Fruit fly (Drosophila melanogaster): ENCODE data around the gene Sr-CIV.

Gene Sr-CIV

dm6 chr2L:3530186-3530832, 6.5 kb upstream of the Sr-CIV start, which contains the start of the genes Spindly and IFT57 (continued):
- no peak for TF ChIP-seq gsb (GFP tag; IDR thresholded peaks at IDR 0.05)
- TF ChIP-seq tin (GFP tag; optimal IDR thresholded peaks at IDR 0.05) = no peak
- TF ChIP-seq CG9932 (GFP tag; IDR thresholded peaks at IDR 0.05) = no peak
- TF ChIP-seq CG3995 (GFP tag; optimal IDR thresholded peaks at IDR 0.05) = no peak
- no peak for TF ChIP-seq CG17568 (GFP tag; optimal IDR thresholded peaks at IDR 0.05)
- no peak for TF ChIP-seq CG13424 (tag; optimal IDR thresholded peaks at IDR 0.05)
- TF ChIP-seq CG11247 (GFP tag; IDR thresholded peaks at IDR 0.05) = no peak
- TF ChIP-seq CG2116 (GFP tag; optimal IDR thresholded peaks at IDR 0.05) = peak; percentile 59
- peak; percentile 17; the same call in 1 of the 3 replicates for TF ChIP-seq CG14860 (GFP tag; IDR thresholded peaks at IDR 0.05; ENCODE audit: partially characterized antibody)
- no peak for TF ChIP-seq B-H1 (GFP tag; IDR thresholded peaks at IDR 0.05)
- peak; percentile 57 for TF ChIP-seq CG16813 (GFP tag; IDR thresholded peaks at IDR 0.05; ENCODE audit: partially characterized antibody)
- peak; percentile 62; the same call in 1 of the 4 replicates for TF ChIP-seq chinmo (GFP tag; IDR thresholded peaks at IDR 0.05; ENCODE audit: partially characterized antibody)
- TF ChIP-seq CG10209 (GFP tag; optimal IDR thresholded peaks at IDR 0.05) = no peak
- no peak for TF ChIP-seq Ssrp (tag; optimal IDR thresholded peaks at IDR 0.05)
- no peak for TF ChIP-seq corto (GFP tag; optimal IDR thresholded peaks at IDR 0.05)
- no peak for TF ChIP-seq disco-r (GFP tag; optimal IDR thresholded peaks at IDR 0.05)
- TF ChIP-seq E2f1 (GFP tag; IDR thresholded peaks at IDR 0.05) = no peak
- no peak for TF ChIP-seq gcm2 (GFP tag; optimal IDR thresholded peaks at IDR 0.05)
- no peak for TF ChIP-seq aop (GFP tag; IDR thresholded peaks at IDR 0.05)
- no peak for TF ChIP-seq CG9215 (GFP tag; IDR thresholded peaks at IDR 0.05)
- no peak for TF ChIP-seq CG17912 (GFP tag; optimal IDR thresholded peaks at IDR 0.05)
- TF ChIP-seq zen2 (GFP tag; IDR thresholded peaks at IDR 0.05; ENCODE audit: partially characterized antibody) = peak; percentile 51; the same call in 2 of the 3 replicates
- peak; percentile 0 for TF ChIP-seq CG18262 (tag; optimal IDR thresholded peaks at IDR 0.05)
- TF ChIP-seq sens (GFP tag) = no peak
- TF ChIP-seq salm (tag; optimal IDR thresholded peaks at IDR 0.05) = no peak
- TF ChIP-seq CG3281 (GFP tag; optimal IDR thresholded peaks at IDR 0.05) = no peak
- TF ChIP-seq CG14710 (tag; optimal IDR thresholded peaks at IDR 0.05) = peak; percentile 4
- TF ChIP-seq CG42726 (GFP tag; IDR thresholded peaks at IDR 0.05; ENCODE audit: partially characterized antibody) = no peak
- TF ChIP-seq ap (GFP tag; IDR thresholded peaks at IDR 0.05) = no peak
- TF ChIP-seq amos (GFP tag; IDR thresholded peaks at IDR 0.05; ENCODE audit: partially characterized antibody) = peak; percentile 56; the same call in 1 of the 2 replicates
- TF ChIP-seq CG6689 (GFP tag; IDR thresholded peaks at IDR 0.05) = no peak
- no peak for TF ChIP-seq p53 (GFP tag; optimal IDR thresholded peaks at IDR 0.05)
- peak; percentile 50 for TF ChIP-seq MBD-R2 (GFP tag; IDR thresholded peaks at IDR 0.05)
- TF ChIP-seq ara (GFP tag; IDR thresholded peaks at IDR 0.05) = no peak
- TF ChIP-seq CG6175 (GFP tag; IDR thresholded peaks at IDR 0.05) = no peak
- no peak for TF ChIP-seq dpn (GFP tag; optimal IDR thresholded peaks at IDR 0.05)
- TF ChIP-seq knrl (GFP tag; IDR thresholded peaks at IDR 0.05; ENCODE audit: partially characterized antibody) = 0 out of 3 replicates have a peak, but pooled peaks have one; percentile 33
- TF ChIP-seq Chrac-16 (GFP tag; optimal IDR thresholded peaks at IDR 0.05) = no peak
- no peak for TF ChIP-seq Sox100B (GFP tag; optimal IDR thresholded peaks at IDR 0.05)
- no peak for TF ChIP-seq CG3847 (GFP tag; IDR thresholded peaks at IDR 0.05)
- no peak for TF ChIP-seq NC2β (GFP tag; optimal IDR thresholded peaks at IDR 0.05)
- peak; percentile 5 for TF ChIP-seq nmo (GFP tag; optimal IDR thresholded peaks at IDR 0.05)
- peak; percentile 35; the same call in 1 of the 2 replicates for TF ChIP-seq hbn (GFP tag; IDR thresholded peaks at IDR 0.05; ENCODE audit: partially characterized antibody)
- no peak for TF ChIP-seq CG7963 (GFP tag; IDR thresholded peaks at IDR 0.05; ENCODE audit: partially characterized antibody)
- peak; percentile 68 for TF ChIP-seq HLH4C (GFP tag; IDR thresholded peaks at IDR 0.05; ENCODE audit: partially characterized antibody)
- peak; percentile 27 for TF ChIP-seq CG10267 (tag; optimal IDR thresholded peaks at IDR 0.05)
- TF ChIP-seq Ets97D (GFP tag; optimal IDR thresholded peaks at IDR 0.05) = no peak
- TF ChIP-seq Dll (GFP tag; IDR thresholded peaks at IDR 0.05; ENCODE audit: partially characterized antibody) = peak; percentile 75
- no peak for TF ChIP-seq Adf1 (GFP tag; IDR thresholded peaks at IDR 0.05)

Measured in whole organism, embryonic.